Worm (Caenorhabditis elegans) whole organism, L3 larva: ENCODE data around the gene F14H3.14.

ENCODE experiments used
- R02D3.7 ChIP-seq: fragments of 150-350 bp; optimal IDR thresholded peaks from 2 replicates; lab custom pipeline; 2014; ENCODE audit warnings: missing biosample characterization, missing genetic modification characterization
- lin-39 ChIP-seq: fragments of 150-350 bp; optimal IDR thresholded peaks from 2 replicates; lab custom pipeline; 2018; ENCODE audit warnings: missing biosample characterization, missing genetic modification reagents, missing genetic modification characterization
- nhr-237 ChIP-seq: fragments of 150-350 bp; optimal IDR thresholded peaks from 2 replicates; lab custom pipeline; 2014; ENCODE audit warnings: missing biosample characterization, missing genetic modification characterization
- pha-4 ChIP-seq: fragments of 150-350 bp; optimal IDR thresholded peaks from 2 replicates; lab custom pipeline; 2014; ENCODE audit warnings: missing biosample characterization, missing genetic modification reagents, missing genetic modification characterization
- ztf-11 ChIP-seq: fragments of 150-350 bp; optimal IDR thresholded peaks from 2 replicates; lab custom pipeline; 2014; ENCODE audit warnings: missing biosample characterization, missing genetic modification characterization
- ztf-4 ChIP-seq: fragments of 150-350 bp; optimal IDR thresholded peaks from 2 replicates; lab custom pipeline; 2014; ENCODE audit warnings: missing biosample characterization, missing genetic modification characterization

DNA sequence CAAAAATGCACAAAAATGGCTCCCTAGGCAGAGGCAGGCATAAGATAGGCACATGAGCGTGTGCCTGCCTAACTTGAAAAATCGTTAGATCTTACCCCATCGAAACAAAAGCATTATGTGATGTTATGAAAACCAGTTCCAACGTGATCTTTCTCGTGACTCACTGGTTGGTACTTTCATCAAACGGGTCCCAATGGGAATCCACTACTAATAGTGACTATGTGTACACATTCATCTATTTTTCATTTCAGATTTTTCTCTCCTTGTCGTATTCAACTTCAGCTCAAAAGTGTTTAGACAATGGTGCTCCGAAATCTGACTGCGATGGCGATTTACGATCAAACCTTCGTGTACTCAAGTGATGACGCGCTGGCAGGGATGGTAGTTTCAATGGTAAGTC lies 45.0 kb downstream of the F14H3.14 start, which contains the start of gene srx-43:
- TF ChIP-seq ztf-4 (tag; lab: Kevin White, UChicago) (no peak), ztf-11 (tag; lab: Kevin White, UChicago) (no peak), pha-4 (tag; lab: Kevin White, UChicago) (no peak), nhr-237 (tag; lab: Kevin White, UChicago) (no peak), R02D3.7 (no peak), lin-39 (tag; lab: Kevin White, UChicago) (no peak)
